Fruit fly (Drosophila melanogaster) whole organism, embryonic: ENCODE data around the gene CG8952.
A peak's percentile ranks its signal among the peaks of the same experiment; 100 is the strongest.

Experiments
- ATbp ChIP-seq: fragments of 200-800 bp; sonication (Bioruptor generic); optimal IDR thresholded peaks from 2 replicates; lab custom pipeline; 2017; ENCODE audit warnings: missing biosample characterization, mild to moderate bottlenecking, missing genetic modification characterization, missing genetic modification reagents
- Ada2b ChIP-seq: fragments of 200-800 bp; sonication (Bioruptor generic); IDR thresholded peaks from 2 replicates; pipeline ENCODE4 v1.3.6; 2022; ENCODE audit warnings: missing biosample characterization, missing genetic modification characterization
- Bdp1 ChIP-seq: fragments of 200-800 bp; sonication (Bioruptor generic); optimal IDR thresholded peaks from 3 replicates; lab custom pipeline; 2016; ENCODE audit warnings: missing biosample characterization, missing genetic modification characterization
- Bgb ChIP-seq: fragments of 200-800 bp; sonication (Bioruptor generic); IDR thresholded peaks from 2 replicates; pipeline ENCODE4 v1.3.6; 2022; ENCODE audit warnings: missing biosample characterization, missing genetic modification characterization; ENCODE audit not compliant: partially characterized antibody
- CG1024 ChIP-seq: fragments of 200-800 bp; sonication (Bioruptor generic); IDR thresholded peaks from 2 replicates; pipeline ENCODE4 v1.3.6; 2022; ENCODE audit warnings: missing biosample characterization, missing genetic modification characterization
- CG11093 ChIP-seq: fragments of 200-800 bp; sonication (Bioruptor generic); IDR thresholded peaks from 3 replicates; pipeline ENCODE4 v1.3.6; 2022; ENCODE audit warnings: missing biosample characterization, missing genetic modification characterization
- CG11247 ChIP-seq: fragments of 200-800 bp; sonication (Bioruptor generic); IDR thresholded peaks from 2 replicates; pipeline ENCODE4 v1.3.6; 2022; ENCODE audit warnings: missing biosample characterization, missing genetic modification characterization
- CG11504 ChIP-seq: fragments of 200-800 bp; sonication (Bioruptor generic); optimal IDR thresholded peaks from 3 replicates; lab custom pipeline; 2019; ENCODE audit warnings: missing biosample characterization, mild to moderate bottlenecking, missing genetic modification characterization, moderate library complexity
- CG11695 ChIP-seq: fragments of 200-800 bp; sonication (Bioruptor generic); IDR thresholded peaks from 3 replicates; pipeline ENCODE4 v1.3.6; 2022; ENCODE audit warnings: missing biosample characterization, missing genetic modification characterization
- CG13775 ChIP-seq: fragments of 200-800 bp; sonication (Bioruptor generic); optimal IDR thresholded peaks from 3 replicates; lab custom pipeline; 2017; ENCODE audit warnings: missing biosample characterization, mild to moderate bottlenecking, missing genetic modification characterization
- CG14050 ChIP-seq: fragments of 200-800 bp; sonication (Bioruptor generic); IDR thresholded peaks from 3 replicates; pipeline ENCODE4 v1.3.6; 2022; ENCODE audit warnings: missing biosample characterization, missing genetic modification characterization
- CG1647 ChIP-seq: fragments of 200-800 bp; sonication (Bioruptor generic); optimal IDR thresholded peaks from 3 replicates; lab custom pipeline; 2016; ENCODE audit warnings: missing biosample characterization, missing genetic modification characterization
- CG17568 ChIP-seq: fragments of 200-800 bp; sonication (Bioruptor generic); optimal IDR thresholded peaks from 2 replicates; lab custom pipeline; 2018; ENCODE audit warnings: missing biosample characterization, mild to moderate bottlenecking, missing genetic modification characterization, moderate library complexity
- CG18262 ChIP-seq: fragments of 200-800 bp; optimal IDR thresholded peaks from 3 replicates; lab custom pipeline; 2019; ENCODE audit warnings: missing biosample characterization, mild to moderate bottlenecking, missing genetic modification characterization, moderate library complexity
- CG18599 ChIP-seq: fragments of 200-800 bp; sonication (Bioruptor generic); optimal IDR thresholded peaks from 3 replicates; lab custom pipeline; 2017; ENCODE audit warnings: missing biosample characterization, missing genetic modification characterization, mild to moderate bottlenecking, moderate library complexity, missing genetic modification reagents
- CG2129 ChIP-seq: fragments of 200-800 bp; sonication (Bioruptor generic); IDR thresholded peaks from 2 replicates; pipeline ENCODE4 v1.3.6; 2022; ENCODE audit warnings: missing biosample characterization, missing genetic modification characterization; ENCODE audit not compliant: partially characterized antibody
- CG2678 ChIP-seq: fragments of 200-800 bp; sonication (Bioruptor generic); optimal IDR thresholded peaks from 3 replicates; lab custom pipeline; 2019; ENCODE audit warnings: missing biosample characterization, mild to moderate bottlenecking, missing genetic modification characterization, moderate library complexity
- CG4617 ChIP-seq: fragments of 200-800 bp; sonication (Bioruptor generic); optimal IDR thresholded peaks from 3 replicates; lab custom pipeline; 2016; ENCODE audit warnings: missing biosample characterization, missing genetic modification characterization, borderline replicate concordance
- CG4730 ChIP-seq: fragments of 200-800 bp; sonication (Bioruptor generic); IDR thresholded peaks from 2 replicates; pipeline ENCODE4 v1.3.6; 2022; ENCODE audit warnings: missing biosample characterization, missing genetic modification characterization
- CG5245 ChIP-seq: fragments of 200-800 bp; sonication (Bioruptor generic); optimal IDR thresholded peaks from 3 replicates; lab custom pipeline; 2016; ENCODE audit warnings: missing biosample characterization, missing genetic modification characterization
- CG8924 ChIP-seq: fragments of 200-800 bp; optimal IDR thresholded peaks from 3 replicates; lab custom pipeline; 2019; ENCODE audit warnings: missing biosample characterization, mild to moderate bottlenecking, missing genetic modification characterization, moderate library complexity
- Dref ChIP-seq: fragments of 200-800 bp; sonication (Bioruptor generic); IDR thresholded peaks from 2 replicates; pipeline ENCODE4 v1.3.6; 2022; ENCODE audit warnings: missing biosample characterization, missing genetic modification characterization
- ERR ChIP-seq: fragments of 200-800 bp; sonication (Bioruptor generic); optimal IDR thresholded peaks from 2 replicates; lab custom pipeline; 2016; ENCODE audit warnings: missing biosample characterization, missing genetic modification characterization
- Elba2 ChIP-seq: fragments of 200-800 bp; sonication (Bioruptor generic); optimal IDR thresholded peaks from 3 replicates; lab custom pipeline; 2016; ENCODE audit warnings: missing biosample characterization, missing genetic modification characterization
- Gsc ChIP-seq: fragments of 200-800 bp; sonication (Bioruptor generic); IDR thresholded peaks from 2 replicates; pipeline ENCODE4 v1.3.6; 2022; ENCODE audit warnings: missing biosample characterization, missing genetic modification characterization
- MESR4 ChIP-seq: fragments of 200-800 bp; sonication (Bioruptor generic); optimal IDR thresholded peaks from 2 replicates; lab custom pipeline; 2018; ENCODE audit warnings: missing biosample characterization, mild to moderate bottlenecking, missing genetic modification characterization, moderate library complexity
- NFAT ChIP-seq: fragments of 200-800 bp; sonication (Bioruptor generic); IDR thresholded peaks from 2 replicates; pipeline ENCODE4 v1.3.6; 2022; ENCODE audit warnings: missing biosample characterization, missing genetic modification characterization
- Neu2 ChIP-seq: fragments of 200-800 bp; sonication (Bioruptor generic); optimal IDR thresholded peaks from 3 replicates; lab custom pipeline; 2016; ENCODE audit warnings: missing biosample characterization, missing genetic modification characterization, borderline replicate concordance
- Nf-YC ChIP-seq: fragments of 200-800 bp; optimal IDR thresholded peaks from 3 replicates; lab custom pipeline; 2019; ENCODE audit warnings: missing biosample characterization, mild to moderate bottlenecking, missing genetic modification characterization, moderate library complexity
- NfI ChIP-seq: fragments of 200-800 bp; sonication (Bioruptor generic); optimal IDR thresholded peaks from 3 replicates; lab custom pipeline; 2018; ENCODE audit warnings: missing biosample characterization, mild to moderate bottlenecking, missing genetic modification characterization, moderate library complexity
- Opbp ChIP-seq: fragments of 200-800 bp; sonication (Bioruptor generic); IDR thresholded peaks from 3 replicates; pipeline ENCODE4 v1.3.6; 2022; ENCODE audit warnings: missing biosample characterization, missing genetic modification characterization; ENCODE audit not compliant: partially characterized antibody
- Six4 ChIP-seq: fragments of 200-800 bp; sonication (Bioruptor generic); optimal IDR thresholded peaks from 2 replicates; lab custom pipeline; 2016; ENCODE audit warnings: missing biosample characterization, missing genetic modification characterization
- Stat92E ChIP-seq, 3 experiments: fragments of >200 bp in 2 of 3; fragments of 200-800 bp in 1 of 3; sonication (Bioruptor generic) in 1 of 3; optimal IDR thresholded peaks; 2 replicates each; lab custom pipeline; 2017 to 2019; ENCODE audit warnings: missing biosample characterization in 3 of 3, missing genetic modification characterization in 3 of 3, mild to moderate bottlenecking in 1 of 3, moderate library complexity in 1 of 3
- Xrp1 ChIP-seq: fragments of 200-800 bp; sonication (Bioruptor generic); IDR thresholded peaks from 2 replicates; pipeline ENCODE4 v1.3.6; 2022; ENCODE audit warnings: missing biosample characterization, missing genetic modification characterization
- bbx ChIP-seq: fragments of 200-800 bp; sonication (Bioruptor generic); IDR thresholded peaks from 2 replicates; pipeline ENCODE4 v1.3.6; 2022; ENCODE audit warnings: missing biosample characterization, missing genetic modification characterization; ENCODE audit not compliant: partially characterized antibody
- bsh ChIP-seq, 2 experiments: fragments of 200-800 bp; sonication (Bioruptor generic); optimal IDR thresholded peaks; 2 replicates each; lab custom pipeline; 2017 to 2018; ENCODE audit warnings: mild to moderate bottlenecking in 2 of 2, missing biosample characterization in 2 of 2, missing genetic modification characterization in 2 of 2, moderate library complexity in 1 of 2
- ci ChIP-seq: fragments of 200-800 bp; sonication (Bioruptor generic); IDR thresholded peaks from 3 replicates; pipeline ENCODE4 v1.3.6; 2022; ENCODE audit warnings: missing biosample characterization, missing genetic modification characterization
- exex ChIP-seq: fragments of 200-800 bp; sonication (Bioruptor generic); optimal IDR thresholded peaks from 4 replicates; lab custom pipeline; 2018; ENCODE audit warnings: missing biosample characterization, mild to moderate bottlenecking, missing genetic modification characterization, moderate library complexity
- fd64A ChIP-seq: fragments of 200-800 bp; sonication (Bioruptor generic); optimal IDR thresholded peaks from 3 replicates; lab custom pipeline; 2018; ENCODE audit warnings: missing biosample characterization, mild to moderate bottlenecking, missing genetic modification characterization
- fd96Cb ChIP-seq: fragments of 200-800 bp; sonication (Bioruptor generic); optimal IDR thresholded peaks from 2 replicates; lab custom pipeline; 2018; ENCODE audit warnings: missing biosample characterization, mild to moderate bottlenecking, missing genetic modification characterization, moderate library complexity
- ind ChIP-seq: fragments of 200-800 bp; sonication (Bioruptor generic); optimal IDR thresholded peaks from 3 replicates; lab custom pipeline; 2016; ENCODE audit warnings: missing biosample characterization, missing genetic modification characterization
- ken ChIP-seq: fragments of 200-800 bp; sonication (Bioruptor generic); IDR thresholded peaks from 3 replicates; pipeline ENCODE4 v1.3.6; 2022; ENCODE audit warnings: missing biosample characterization, missing genetic modification characterization
- lab ChIP-seq: fragments of 200-800 bp; sonication (Bioruptor generic); optimal IDR thresholded peaks from 3 replicates; lab custom pipeline; 2017; ENCODE audit warnings: missing biosample characterization, missing genetic modification characterization, mild to moderate bottlenecking, moderate library complexity, missing genetic modification reagents
- otp ChIP-seq: fragments of 200-800 bp; sonication (Bioruptor generic); IDR thresholded peaks from 3 replicates; pipeline ENCODE4, ENCODE4 v1.3.6; 2022; ENCODE audit warnings: missing biosample characterization, missing genetic modification characterization
- pfk ChIP-seq: fragments of 200-800 bp; sonication (Bioruptor generic); optimal IDR thresholded peaks from 2 replicates; lab custom pipeline; 2018; ENCODE audit warnings: missing biosample characterization, mild to moderate bottlenecking, missing genetic modification characterization, moderate library complexity
- row ChIP-seq: fragments of 200-800 bp; sonication (Bioruptor generic); IDR thresholded peaks from 3 replicates; pipeline ENCODE4 v1.3.6; 2022; ENCODE audit warnings: missing biosample characterization, missing genetic modification characterization
- seq ChIP-seq: fragments of 200-800 bp; sonication (Bioruptor generic); IDR thresholded peaks from 2 replicates; pipeline ENCODE4 v1.3.6; 2022; ENCODE audit warnings: missing biosample characterization, missing genetic modification characterization
- trem ChIP-seq: fragments of 200-800 bp; optimal IDR thresholded peaks from 3 replicates; lab custom pipeline; 2019; ENCODE audit warnings: missing biosample characterization, mild to moderate bottlenecking, missing genetic modification characterization, moderate library complexity

The CG8952 gene

DNA sequence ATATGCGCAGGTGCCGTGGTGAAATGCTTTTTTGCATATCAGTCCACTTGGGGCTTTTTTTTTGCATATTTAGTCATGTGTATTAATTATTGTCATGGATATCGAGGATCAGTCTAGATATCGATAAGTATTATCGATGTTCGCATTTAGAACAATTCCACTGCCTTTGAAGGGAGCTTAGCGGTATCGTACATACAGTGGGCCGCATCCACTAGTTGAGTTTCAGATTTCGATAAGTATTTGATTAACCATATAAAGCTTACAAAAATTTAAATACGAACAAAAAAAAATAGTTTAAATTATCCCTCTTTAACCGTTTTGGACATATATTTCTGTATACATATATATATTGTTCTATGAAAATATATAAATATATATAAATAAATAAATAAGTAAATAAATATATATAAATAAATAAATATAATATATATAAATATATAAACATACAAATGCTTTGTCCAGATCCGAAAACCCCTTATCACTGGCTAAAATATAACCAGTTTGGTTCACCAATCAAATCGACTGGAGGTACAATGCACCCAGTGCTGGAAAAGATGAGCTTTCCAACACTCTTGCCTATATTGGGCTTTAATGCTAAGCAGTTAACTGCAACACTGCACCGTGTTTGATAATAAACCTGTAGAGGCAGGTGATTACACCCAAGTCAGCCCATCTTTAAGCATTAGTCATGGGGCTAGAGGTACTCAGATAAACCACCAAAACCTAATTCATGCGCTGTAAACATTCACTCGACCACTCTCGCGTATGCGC is 36.8 kb upstream of the CG8952 start (continued):
- peak in 1 of 2 experiments; percentile 21 for TF ChIP-seq bsh (GFP tag; optimal IDR thresholded peaks at IDR 0.05; lab: Kevin White, UChicago)
- TF ChIP-seq CG4617 (GFP tag; lab: Kevin White, UChicago) = peak; percentile 31
- TF ChIP-seq Xrp1 (GFP tag; lab: Robert Waterston, UW) = no peak
- TF ChIP-seq fd96Cb = no peak
- TF ChIP-seq Bgb (GFP tag; lab: Robert Waterston, UW) = peak; percentile 75
- TF ChIP-seq CG17568 = no peak
- 0 out of 2 replicates have a peak, but pooled peaks have one; percentile 25 for TF ChIP-seq CG1024 (GFP tag; lab: Robert Waterston, UW)
- TF ChIP-seq Ada2b (GFP tag; lab: Robert Waterston, UW) = no peak
- no peak for TF ChIP-seq CG11093 (GFP tag; lab: Robert Waterston, UW)
- peak; percentile 22 for TF ChIP-seq MESR4 (GFP tag; lab: Kevin White, UChicago)
- peak; percentile 17 for TF ChIP-seq Six4 (GFP tag; lab: Kevin White, UChicago)
- TF ChIP-seq Opbp (GFP tag; lab: Robert Waterston, UW) = peak; percentile 88; the same call in 2 of the 3 replicates
- TF ChIP-seq ATbp (GFP tag; lab: Kevin White, UChicago) = peak; percentile 29
- peak; percentile 17; the same call in 1 of the 2 replicates for TF ChIP-seq CG11247 (GFP tag; lab: Robert Waterston, UW)
- TF ChIP-seq row (GFP tag; lab: Robert Waterston, UW) = peak; percentile 66
- TF ChIP-seq CG5245 (GFP tag; lab: Kevin White, UChicago) = peak; percentile 3
- TF ChIP-seq lab (GFP tag; lab: Kevin White, UChicago) = peak; percentile 10
- no peak for TF ChIP-seq otp (GFP tag; lab: Robert Waterston, UW)
- peak; percentile 56 for TF ChIP-seq CG2129
- TF ChIP-seq NfI (GFP tag; lab: Kevin White, UChicago) = peak; percentile 23
- peak; percentile 3 for TF ChIP-seq ind (GFP tag; lab: Kevin White, UChicago)
- no peak for TF ChIP-seq CG14050 (GFP tag; lab: Robert Waterston, UW)
- peak; percentile 48 for TF ChIP-seq CG2678 (tag; lab: Kevin White, UChicago)
- peak; percentile 9; the same call in 1 of the 2 replicates for TF ChIP-seq NFAT (GFP tag; lab: Robert Waterston, UW)
- peak; percentile 0 for TF ChIP-seq CG13775 (GFP tag; lab: Kevin White, UChicago)
- TF ChIP-seq ci (GFP tag; lab: Robert Waterston, UW) = no peak; the same call in 2 of the 3 replicates
- peak; percentile 74 for TF ChIP-seq bbx (GFP tag; lab: Robert Waterston, UW)
- TF ChIP-seq exex (tag; lab: Kevin White, UChicago) = peak; percentile 27
- no peak for TF ChIP-seq Neu2 (GFP tag; lab: Kevin White, UChicago)
- no peak for TF ChIP-seq fd64A (GFP tag; lab: Kevin White, UChicago)
- TF ChIP-seq CG11504 = no peak
- no peak for TF ChIP-seq CG1647 (GFP tag; lab: Kevin White, UChicago)
- TF ChIP-seq seq (GFP tag; lab: Robert Waterston, UW) = no peak
- TF ChIP-seq ken (GFP tag; lab: Robert Waterston, UW) = no peak
- peak; percentile 81 for TF ChIP-seq Dref (GFP tag; lab: Robert Waterston, UW)
- TF ChIP-seq trem (tag; lab: Kevin White, UChicago) = peak; percentile 11
- peak; percentile 88 for TF ChIP-seq Nf-YC (tag; lab: Kevin White, UChicago)
- no peak for TF ChIP-seq ERR (GFP tag; lab: Kevin White, UChicago)
- peak; percentile 33 for TF ChIP-seq CG18599
- TF ChIP-seq CG18262 (tag; lab: Kevin White, UChicago) = peak; percentile 36
- TF ChIP-seq Bdp1 (GFP tag; lab: Kevin White, UChicago) = no peak
- TF ChIP-seq Gsc (GFP tag; lab: Robert Waterston, UW) = no peak
- TF ChIP-seq pfk = no peak
- TF ChIP-seq CG4730 (GFP tag; lab: Robert Waterston, UW) = no peak
- peak; percentile 3 for TF ChIP-seq CG8924 (tag; lab: Kevin White, UChicago)
- no peak for TF ChIP-seq Stat92E (GFP tag; optimal IDR thresholded peaks at IDR 0.05; lab: Kevin White, UChicago)
- no peak for TF ChIP-seq CG11695 (GFP tag; lab: Robert Waterston, UW)
- no peak for TF ChIP-seq Elba2 (GFP tag; lab: Kevin White, UChicago)
